Fruit fly (Drosophila melanogaster) S2 (cell line): Measurements from ENCODE around the gene CG15865.

Experiments used
- CG8478 ChIP-seq: fragments of >200 bp; optimal IDR thresholded peaks from 2 replicates; lab custom pipeline; 2018
- CTCF ChIP-seq, 2 experiments: fragments of >200 bp; optimal IDR thresholded peaks; 2 replicates each; lab custom pipeline; 2018

DNA sequence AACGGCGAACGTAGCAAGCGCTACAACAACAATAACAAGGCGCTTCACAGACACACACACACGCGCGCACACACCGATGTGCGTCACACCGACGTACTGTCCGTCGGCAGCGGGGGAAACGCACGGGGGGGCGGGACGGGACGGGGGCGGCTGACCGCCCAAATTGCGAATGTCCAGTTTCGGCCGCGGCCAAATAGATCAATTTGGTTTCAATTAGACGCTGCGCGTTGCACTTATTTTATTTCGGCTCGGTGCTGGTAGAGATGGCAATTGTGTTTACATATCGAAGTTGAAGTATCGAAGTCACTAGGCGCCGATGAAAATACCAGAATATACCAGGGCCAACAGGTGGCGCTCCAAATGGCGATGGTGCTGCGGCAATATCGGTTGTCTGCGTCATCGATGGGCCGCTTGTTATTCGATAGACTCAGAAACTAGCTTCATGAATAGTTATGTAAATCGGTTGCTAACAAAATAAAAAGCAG lies 27.1 kb downstream of the CG15865 start, which contains the start of gene Rok:
- no peak for TF ChIP-seq CG8478 (lab: Kevin White, UChicago)
- peak; percentile 91 to 94 for TF ChIP-seq CTCF (optimal IDR thresholded peaks at IDR 0.05; lab: Kevin White, UChicago)
